Worm (Caenorhabditis elegans) whole organism, early embryonic: ENCODE results near the gene Y51H4A.1.

ENCODE experiments used
- B0310.2 ChIP-seq: sonication (generic microtip); optimal IDR thresholded peaks from 2 replicates; lab custom pipeline; 2016; ENCODE audit warnings: mild to moderate bottlenecking, missing genetic modification characterization, missing compliant biosample characterization
- F13C5.2 ChIP-seq: sonication (generic microtip); optimal IDR thresholded peaks from 2 replicates; lab custom pipeline; 2017; ENCODE audit warnings: mild to moderate bottlenecking, missing genetic modification characterization, inconsistent platforms, missing compliant biosample characterization
- aly-1 ChIP-seq: sonication (generic microtip); optimal IDR thresholded peaks from 2 replicates; lab custom pipeline; 2016; ENCODE audit warnings: missing genetic modification characterization, missing compliant biosample characterization
- ama-1 ChIP-seq: fragments of 150-350 bp; optimal IDR thresholded peaks from 2 replicates; lab custom pipeline; 2014
- ceh-13 ChIP-seq: fragments of 200-800 bp; sonication (Bioruptor generic); optimal IDR thresholded peaks from 2 replicates; lab custom pipeline; 2018; ENCODE audit warnings: mild to moderate bottlenecking, missing genetic modification characterization, missing compliant biosample characterization
- flt-1 ChIP-seq: fragments of 200-800 bp; sonication (Bioruptor generic); IDR thresholded peaks from 2 replicates; pipeline ENCODE4 v1.3.6; 2022; ENCODE audit warnings: missing genetic modification characterization, missing compliant biosample characterization
- hmbx-1 ChIP-seq: sonication (generic microtip); optimal IDR thresholded peaks from 2 replicates; lab custom pipeline; 2016; ENCODE audit warnings: mild to moderate bottlenecking, missing genetic modification characterization, missing compliant biosample characterization
- hmg-4 ChIP-seq: fragments of 200-800 bp; sonication (Bioruptor generic); optimal IDR thresholded peaks from 2 replicates; lab custom pipeline; 2018; ENCODE audit warnings: mild to moderate bottlenecking, missing genetic modification characterization, missing compliant biosample characterization
- hnd-1 ChIP-seq: sonication (generic microtip); optimal IDR thresholded peaks from 2 replicates; lab custom pipeline; 2016; ENCODE audit warnings: missing genetic modification characterization, missing compliant biosample characterization
- pes-1 ChIP-seq: fragments of 200-800 bp; sonication (Bioruptor generic); IDR thresholded peaks from 2 replicates; pipeline ENCODE4 v1.3.6; 2022; ENCODE audit warnings: missing genetic modification reagents, missing genetic modification characterization, missing compliant biosample characterization
- scrt-1 ChIP-seq: fragments of 200-800 bp; sonication (Bioruptor generic); IDR thresholded peaks from 2 replicates; pipeline ENCODE4 v1.3.6; 2022; ENCODE audit warnings: missing genetic modification characterization, missing compliant biosample characterization
- sea-1 ChIP-seq: fragments of 200-800 bp; sonication (Bioruptor generic); conservative IDR thresholded peaks from 2 replicates; pipeline ENCODE4 v1.3.6; 2022; ENCODE audit warnings: missing genetic modification characterization, missing compliant biosample characterization
- tbx-37 ChIP-seq: fragments of 200-800 bp; sonication (Bioruptor generic); conservative IDR thresholded peaks from 2 replicates; pipeline ENCODE4 v1.3.6; 2022; ENCODE audit warnings: missing genetic modification reagents, missing genetic modification characterization, missing compliant biosample characterization
- tra-4 ChIP-seq: sonication (generic microtip); optimal IDR thresholded peaks from 2 replicates; lab custom pipeline; 2017; ENCODE audit warnings: missing genetic modification characterization, missing compliant biosample characterization

ce11 chrIV:16526038-16526437 lies 48.9 kb upstream of the Y51H4A.1 start, which contains the start of gene Y51H4A.5:
- TF ChIP-seq ama-1 (lab: Kevin White, UChicago): no peak
- TF ChIP-seq sea-1 (GFP tag; lab: Robert Waterston, UW): no peak
- no peak for TF ChIP-seq ceh-13 (GFP tag; lab: Kevin White, UChicago)
- no peak for TF ChIP-seq flt-1
- TF ChIP-seq B0310.2 (tag; lab: Kevin White, UChicago): no peak
- TF ChIP-seq hmbx-1 (tag; lab: Kevin White, UChicago): no peak
- no peak for TF ChIP-seq tbx-37 (GFP tag; lab: Robert Waterston, UW)
- no peak for TF ChIP-seq F13C5.2 (tag; lab: Kevin White, UChicago)
- no peak for TF ChIP-seq pes-1 (GFP tag; lab: Robert Waterston, UW)
- no peak for TF ChIP-seq aly-1 (tag; lab: Kevin White, UChicago)
- no peak for TF ChIP-seq hnd-1 (tag; lab: Kevin White, UChicago)
- TF ChIP-seq hmg-4 (GFP tag; lab: Kevin White, UChicago): no peak
- TF ChIP-seq scrt-1 (GFP tag; lab: Robert Waterston, UW): no peak
- no peak for TF ChIP-seq tra-4 (tag; lab: Kevin White, UChicago)
